Worm (Caenorhabditis elegans) whole organism, mixed stage, embryonic: ENCODE results near the gene srxa-11.

Experiments
- M03D4.4 ChIP-seq: sonication (generic microtip); optimal IDR thresholded peaks from 2 replicates; lab custom pipeline; 2017; ENCODE audit warnings: mild to moderate bottlenecking, missing genetic modification characterization, missing compliant biosample characterization
- ceh-39 ChIP-seq: fragments of 150-350 bp; optimal IDR thresholded peaks from 2 replicates; lab custom pipeline; 2014; ENCODE audit warnings: missing biosample characterization, missing genetic modification characterization
- ceh-43 ChIP-seq: fragments of 200-800 bp; sonication (Bioruptor generic); optimal IDR thresholded peaks from 2 replicates; lab custom pipeline; 2018; ENCODE audit warnings: mild to moderate bottlenecking, missing genetic modification characterization, moderate library complexity, missing compliant biosample characterization
- ces-1 ChIP-seq: fragments of 150-350 bp; optimal IDR thresholded peaks from 2 replicates; lab custom pipeline; 2014; ENCODE audit warnings: missing biosample characterization, missing genetic modification reagents, missing genetic modification characterization
- cnd-1 ChIP-seq: fragments of 200-800 bp; sonication (Bioruptor generic); optimal IDR thresholded peaks from 2 replicates; lab custom pipeline; 2018; ENCODE audit warnings: mild to moderate bottlenecking, missing genetic modification characterization, missing compliant biosample characterization
- drap-1 ChIP-seq: fragments of 200-800 bp; sonication (Bioruptor generic); optimal IDR thresholded peaks from 3 replicates; lab custom pipeline; 2018; ENCODE audit warnings: mild to moderate bottlenecking, missing genetic modification characterization, missing compliant biosample characterization
- elt-1 ChIP-seq: sonication (generic microtip); optimal IDR thresholded peaks from 2 replicates; lab custom pipeline; 2017; ENCODE audit warnings: missing genetic modification characterization, mild to moderate bottlenecking, missing compliant biosample characterization, antibody characterized with exemption, moderate library complexity, borderline replicate concordance; ENCODE audit not compliant: insufficient read depth
- elt-3 ChIP-seq: fragments of 150-350 bp; optimal IDR thresholded peaks from 2 replicates; lab custom pipeline; 2014; ENCODE audit warnings: missing biosample characterization, missing genetic modification characterization
- flh-1 ChIP-seq: fragments of 200-800 bp; sonication (Bioruptor generic); optimal IDR thresholded peaks from 2 replicates; lab custom pipeline; 2018; ENCODE audit warnings: mild to moderate bottlenecking, missing genetic modification characterization, moderate library complexity, missing compliant biosample characterization
- ham-2 ChIP-seq: fragments of 200-800 bp; sonication (Bioruptor generic); optimal IDR thresholded peaks from 2 replicates; lab custom pipeline; 2018; ENCODE audit warnings: mild to moderate bottlenecking, missing genetic modification characterization, missing compliant biosample characterization
- hlh-1 ChIP-seq: fragments of 150-350 bp; optimal IDR thresholded peaks from 2 replicates; lab custom pipeline; 2014; ENCODE audit warnings: missing biosample characterization, missing genetic modification reagents, missing genetic modification characterization
- lin-13 ChIP-seq: fragments of 150-350 bp; optimal IDR thresholded peaks from 2 replicates; lab custom pipeline; 2014; ENCODE audit warnings: missing biosample characterization, missing genetic modification characterization
- lin-32 ChIP-seq: fragments of 200-800 bp; sonication (Bioruptor generic); optimal IDR thresholded peaks from 2 replicates; lab custom pipeline; 2018; ENCODE audit warnings: mild to moderate bottlenecking, missing genetic modification characterization, missing compliant biosample characterization
- mab-5 ChIP-seq: fragments of 150-350 bp; optimal IDR thresholded peaks from 2 replicates; lab custom pipeline; 2014; ENCODE audit warnings: missing biosample characterization, missing genetic modification characterization
- mep-1 ChIP-seq: fragments of 150-350 bp; optimal IDR thresholded peaks from 2 replicates; lab custom pipeline; 2017; ENCODE audit warnings: missing biosample characterization, missing genetic modification reagents, missing genetic modification characterization, inconsistent platforms
- mls-2 ChIP-seq: sonication (generic microtip); optimal IDR thresholded peaks from 2 replicates; lab custom pipeline; 2016; ENCODE audit warnings: mild to moderate bottlenecking, missing genetic modification characterization, moderate library complexity, missing compliant biosample characterization
- nhr-2 ChIP-seq: fragments of 150-350 bp; optimal IDR thresholded peaks from 2 replicates; lab custom pipeline; 2014; ENCODE audit warnings: missing biosample characterization, missing genetic modification characterization
- nhr-237 ChIP-seq: fragments of 150-350 bp; optimal IDR thresholded peaks from 2 replicates; lab custom pipeline; 2014; ENCODE audit warnings: missing biosample characterization, missing genetic modification characterization
- nhr-76 ChIP-seq: sonication (generic microtip); optimal IDR thresholded peaks from 2 replicates; lab custom pipeline; 2017; ENCODE audit warnings: missing biosample characterization, missing genetic modification characterization
- sem-2 ChIP-seq: fragments of 200-800 bp; sonication (Bioruptor generic); optimal IDR thresholded peaks from 2 replicates; lab custom pipeline; 2018; ENCODE audit warnings: mild to moderate bottlenecking, missing genetic modification characterization, missing compliant biosample characterization
- snpc-4 ChIP-seq: fragments of 150-350 bp; optimal IDR thresholded peaks from 2 replicates; lab custom pipeline; 2014; ENCODE audit warnings: missing biosample characterization, missing genetic modification characterization
- tbx-8 ChIP-seq: fragments of 200-800 bp; sonication (Bioruptor generic); optimal IDR thresholded peaks from 2 replicates; lab custom pipeline; 2018; ENCODE audit warnings: mild to moderate bottlenecking, missing genetic modification characterization, moderate library complexity, missing compliant biosample characterization
- unc-120 ChIP-seq: sonication (generic microtip); optimal IDR thresholded peaks from 2 replicates; lab custom pipeline; 2017; ENCODE audit warnings: missing genetic modification characterization, missing compliant biosample characterization; ENCODE audit not compliant: poor library complexity, severe bottlenecking
- unc-39 ChIP-seq: fragments of 150-350 bp; optimal IDR thresholded peaks from 2 replicates; lab custom pipeline; 2014; ENCODE audit warnings: missing biosample characterization, missing genetic modification characterization
- unc-62 ChIP-seq: fragments of 150-350 bp; optimal IDR thresholded peaks from 2 replicates; lab custom pipeline; 2014; ENCODE audit warnings: missing biosample characterization, missing genetic modification reagents, missing genetic modification characterization
- zip-8 ChIP-seq: fragments of 150-350 bp; optimal IDR thresholded peaks from 2 replicates; lab custom pipeline; 2014; ENCODE audit warnings: missing biosample characterization, missing genetic modification characterization
- ztf-11 ChIP-seq: fragments of 150-350 bp; optimal IDR thresholded peaks from 2 replicates; lab custom pipeline; 2014; ENCODE audit warnings: missing biosample characterization, missing genetic modification characterization

srxa-11 gene

DNA sequence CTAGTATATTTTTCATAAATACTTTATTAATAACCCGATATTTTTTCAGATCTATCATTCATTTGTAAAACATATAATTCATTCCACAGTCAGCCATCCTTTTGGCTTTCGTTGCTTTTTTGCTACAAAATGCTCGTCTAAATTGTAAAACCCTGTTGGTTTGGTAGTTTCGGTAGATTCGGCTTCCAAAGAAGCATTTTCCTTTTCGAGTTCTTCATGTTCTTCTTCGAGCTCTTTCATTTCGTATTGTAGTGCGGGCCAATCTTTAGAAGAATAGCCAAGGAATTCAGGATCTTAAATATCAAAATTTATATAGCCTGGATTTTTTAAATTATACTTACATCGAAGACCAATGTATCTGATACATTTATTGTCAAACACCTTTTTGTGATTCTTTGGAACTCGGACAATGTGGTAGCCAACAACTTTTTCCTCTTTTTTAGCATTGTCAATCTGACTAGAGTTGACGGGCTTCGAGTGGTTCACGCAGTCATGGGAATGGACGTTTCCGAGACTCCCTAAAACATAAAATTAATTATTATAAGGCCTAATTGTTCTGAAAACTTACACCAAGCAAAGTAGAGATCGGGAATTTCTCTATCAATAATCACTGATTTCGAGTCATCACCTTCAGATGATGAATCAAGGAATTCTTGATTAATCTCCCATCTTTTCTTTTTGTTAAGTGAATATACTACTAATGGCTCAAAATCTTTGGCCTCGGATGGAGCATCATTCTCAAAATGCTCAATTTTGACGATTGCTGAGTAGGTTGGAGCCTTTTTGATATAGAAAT is 15.6 kb upstream of the srxa-11 start:
- TF ChIP-seq M03D4.4 (tag; lab: Kevin White, UChicago): no peak
- TF ChIP-seq ztf-11 (tag; lab: Kevin White, UChicago): no peak

DNA sequence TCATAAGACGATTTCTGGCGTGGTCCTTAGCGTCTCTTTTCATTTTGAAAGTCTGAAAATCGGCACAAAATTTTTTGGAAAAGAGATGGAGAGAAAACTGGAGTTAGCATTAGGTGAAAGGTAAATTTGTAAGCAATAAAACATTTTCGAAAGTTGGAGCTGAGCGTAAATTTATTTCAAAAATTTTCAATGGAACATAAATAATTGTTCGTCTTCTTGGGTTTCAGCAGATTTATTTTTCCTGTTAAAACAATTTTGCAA is 15.1 kb upstream of the srxa-11 start, which contains the start of gene C06B3.6:
TSS of gene C06B3.6 (minus strand) at position 52 of the 261 bp plus-strand sequence.
- TF ChIP-seq hlh-1 (tag; lab: Kevin White, UChicago) (no peak), nhr-76 (tag; lab: Kevin White, UChicago) (no peak), mep-1 (tag; lab: Kevin White, UChicago) (no peak)

DNA sequence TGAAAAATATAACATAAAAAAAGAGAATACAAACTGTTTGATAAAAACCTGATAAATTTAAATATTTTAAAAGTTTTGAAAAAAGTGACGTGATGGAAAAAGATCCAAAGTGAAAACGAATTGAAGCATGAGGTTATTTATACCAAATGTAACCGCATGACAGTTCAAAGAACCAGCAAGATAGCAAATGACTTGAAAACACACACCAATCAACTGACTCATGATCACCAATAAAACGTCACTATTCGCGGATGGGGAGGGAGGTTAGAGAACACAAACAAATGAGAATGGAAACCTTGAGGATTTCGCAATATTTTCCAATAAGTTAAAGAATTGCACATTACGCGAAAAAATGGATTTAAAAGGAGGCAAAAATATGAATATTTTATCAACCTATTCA is 14.6 kb upstream of the srxa-11 start, which contains the start of gene C06B3.7:
TSS of gene C06B3.7 (plus strand) at position 287 of the 400 bp plus-strand sequence.
- TF ChIP-seq elt-1 (tag; lab: Kevin White, UChicago): no peak
- no peak for TF ChIP-seq mls-2 (tag; lab: Kevin White, UChicago)
- TF ChIP-seq unc-120 (tag; lab: Kevin White, UChicago): no peak
- TF ChIP-seq unc-62 (GFP tag; lab: Kevin White, UChicago): no peak
- no peak for TF ChIP-seq tbx-8 (GFP tag; lab: Kevin White, UChicago)
- TF ChIP-seq nhr-76 (tag; lab: Kevin White, UChicago): no peak
- no peak for TF ChIP-seq drap-1 (GFP tag; lab: Kevin White, UChicago)

DNA sequence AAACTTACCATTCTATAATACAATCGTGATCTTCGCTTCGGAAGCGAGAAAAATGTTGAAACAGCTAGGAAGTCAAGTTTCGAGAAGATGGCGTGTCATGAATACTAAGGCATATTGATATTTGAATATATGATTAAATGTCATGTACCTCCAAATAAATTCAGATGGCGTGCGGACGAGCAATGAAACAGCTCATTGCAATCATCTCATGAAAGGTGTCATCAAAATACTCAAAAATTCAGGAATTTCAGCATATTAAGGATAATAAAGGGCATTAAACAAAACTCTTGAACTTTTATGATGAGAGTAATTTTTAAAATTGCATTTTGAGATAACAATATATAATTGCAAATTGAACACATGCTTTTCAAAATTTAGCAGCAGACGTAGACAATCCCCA is 8.6 kb upstream of the srxa-11 start, which contains the start of gene gcy-32:
TSS of gene gcy-32 (minus strand) at position 101 of the 400 bp plus-strand sequence.
- no peak for TF ChIP-seq lin-32
- no peak for TF ChIP-seq unc-39 (tag; lab: Kevin White, UChicago)
- no peak for TF ChIP-seq elt-1 (tag; lab: Kevin White, UChicago)
- TF ChIP-seq nhr-2 (tag; lab: Kevin White, UChicago): no peak
- no peak for TF ChIP-seq ceh-43 (GFP tag; lab: Kevin White, UChicago)

DNA sequence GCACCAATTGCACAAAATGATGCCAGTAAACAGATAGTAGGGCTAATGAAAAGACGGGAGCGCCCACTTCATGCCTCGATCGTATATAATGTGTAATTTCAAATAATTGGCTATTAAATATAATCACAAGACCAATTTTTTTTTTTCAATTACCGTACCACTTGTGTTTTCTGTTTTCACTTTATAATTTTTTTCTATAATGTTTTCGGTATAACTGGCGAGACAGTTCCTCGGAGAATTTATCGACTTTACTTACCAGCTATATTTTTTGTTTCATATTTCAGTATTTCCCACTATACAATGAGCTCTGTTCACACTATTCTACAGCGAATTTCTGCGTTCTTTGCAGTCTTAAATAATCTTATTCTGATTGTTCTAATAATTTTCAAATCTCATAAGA is 7.8 kb upstream of the srxa-11 start, which contains the start of gene str-252:
TSS of gene str-252 (plus strand) at position 301 of the 400 bp plus-strand sequence.
- TF ChIP-seq nhr-237 (tag; lab: Kevin White, UChicago): no peak
- no peak for TF ChIP-seq cnd-1
- no peak for TF ChIP-seq unc-120 (tag; lab: Kevin White, UChicago)
- TF ChIP-seq ztf-11 (tag; lab: Kevin White, UChicago): no peak
- no peak for TF ChIP-seq drap-1 (GFP tag; lab: Kevin White, UChicago)
- no peak for TF ChIP-seq ham-2 (GFP tag; lab: Kevin White, UChicago)

DNA sequence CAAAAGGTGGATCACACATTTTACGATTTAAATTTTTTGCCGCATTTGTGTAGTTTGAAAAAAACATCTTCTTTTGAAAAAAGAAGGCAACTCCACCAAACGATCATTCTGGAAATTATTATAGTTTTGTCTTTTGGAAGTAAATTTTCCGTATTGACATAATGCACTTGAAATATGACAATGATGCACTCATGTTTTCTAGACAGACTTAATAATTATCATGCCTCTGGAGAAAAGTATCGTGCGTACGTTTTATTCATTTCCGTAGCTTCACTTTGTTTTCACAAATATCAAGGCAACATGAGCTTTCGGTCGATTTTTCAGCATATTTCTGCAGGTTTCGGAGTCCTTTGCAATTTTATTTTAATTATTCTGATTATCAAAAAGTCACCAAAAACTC is 5.6 kb upstream of the srxa-11 start, which contains the start of gene str-250:
TSS of gene str-250 (plus strand) at position 301 of the 400 bp plus-strand sequence.
- TF ChIP-seq elt-3 (no peak), elt-1 (tag; lab: Kevin White, UChicago) (no peak), unc-120 (tag; lab: Kevin White, UChicago) (no peak), flh-1 (GFP tag; lab: Kevin White, UChicago) (no peak), zip-8 (tag; lab: Kevin White, UChicago) (no peak), drap-1 (GFP tag; lab: Kevin White, UChicago) (no peak), snpc-4 (tag; lab: Kevin White, UChicago) (no peak), tbx-8 (GFP tag; lab: Kevin White, UChicago) (no peak), M03D4.4 (tag; lab: Kevin White, UChicago) (no peak), ces-1 (no peak), nhr-76 (tag; lab: Kevin White, UChicago) (no peak), ceh-39 (no peak), lin-13 (tag; lab: Kevin White, UChicago) (no peak), unc-62 (GFP tag; lab: Kevin White, UChicago) (no peak), nhr-237 (tag; lab: Kevin White, UChicago) (no peak), mab-5 (tag; lab: Kevin White, UChicago) (no peak), sem-2 (GFP tag; lab: Kevin White, UChicago) (no peak), mep-1 (tag; lab: Kevin White, UChicago) (no peak)
